Worm (Caenorhabditis elegans): Measurements from ENCODE around the gene sdc-1.
"Not testable (repeated sequence)": the region's sequence is repeated elsewhere in the genome, so short reads cannot be mapped to it uniquely, and the experiment has no call there.

ce11 chrX:16284180-16284579 lies 8.6 kb downstream of the sdc-1 start:
- not testable (repeated sequence) for TF ChIP-seq dpff-1 (tag; optimal IDR thresholded peaks at IDR 0.05); him-1 (tag; optimal IDR thresholded peaks at IDR 0.05); ztf-26 (tag; optimal IDR thresholded peaks at IDR 0.05); sptf-2 (GFP tag; optimal IDR thresholded peaks at IDR 0.05); pha-4 (tag; optimal IDR thresholded peaks at IDR 0.05); attf-5 (GFP tag; optimal IDR thresholded peaks at IDR 0.05); madf-3 (GFP tag; IDR thresholded peaks at IDR 0.05); T07F8.4 (tag; optimal IDR thresholded peaks at IDR 0.05); Y53G8AR.9 (GFP tag; conservative IDR thresholded peaks at IDR 0.05); unc-62 (GFP tag; optimal IDR thresholded peaks at IDR 0.05); sea-2 (GFP tag; IDR thresholded peaks at IDR 0.05); rpc-1 (optimal IDR thresholded peaks at IDR 0.05); ama-1 (optimal IDR thresholded peaks at IDR 0.05); ama-1 (GFP tag; optimal IDR thresholded peaks at IDR 0.05)
- peak; percentile 15 for TF ChIP-seq rpc-1 (tag; optimal IDR thresholded peaks at IDR 0.05)
